Fruit fly (Drosophila melanogaster): Measurements from ENCODE around the gene nes.

The nes gene

dm6 chr3L:19261213-19261612 lies 734 bp upstream of the nes start, which contains the start of gene Bet1 (continued):
- TF ChIP-seq lov (optimal IDR thresholded peaks at IDR 0.05) (no peak), lov (GFP tag; IDR thresholded peaks at IDR 0.05) (no peak), D19A (tag; optimal IDR thresholded peaks at IDR 0.05) (no peak), ems (GFP tag; optimal IDR thresholded peaks at IDR 0.05) (no peak), CG14014 (GFP tag; IDR thresholded peaks at IDR 0.05) (0 out of 2 replicates have a peak, but pooled peaks have one; percentile 33), caup (GFP tag; optimal IDR thresholded peaks at IDR 0.05; ENCODE audit: severe bottlenecking) (no peak), CG10366 (GFP tag; IDR thresholded peaks at IDR 0.05) (no peak), BtbVII (GFP tag; optimal IDR thresholded peaks at IDR 0.05) (no peak), HHEX (GFP tag; optimal IDR thresholded peaks at IDR 0.05) (no peak), hb (GFP tag; IDR thresholded peaks at IDR 0.05; ENCODE audit: partially characterized antibody) (no peak), sr (GFP tag; IDR thresholded peaks at IDR 0.05) (no peak), Ptx1 (GFP tag; IDR thresholded peaks at IDR 0.05) (0 out of 2 replicates have a peak, but pooled peaks have one; percentile 7), Usf (GFP tag; optimal IDR thresholded peaks at IDR 0.05) (peak; percentile 11), CG14050 (GFP tag; IDR thresholded peaks at IDR 0.05) (no peak), sim (GFP tag; IDR thresholded peaks at IDR 0.05) (no peak), Hey (tag; optimal IDR thresholded peaks at IDR 0.05) (no peak), CTCF (GFP tag; optimal IDR thresholded peaks at IDR 0.05) (no peak), maf-S (GFP tag; optimal IDR thresholded peaks at IDR 0.05) (no peak), zfh2 (GFP tag; optimal IDR thresholded peaks at IDR 0.05) (no peak), CG1233 (GFP tag; optimal IDR thresholded peaks at IDR 0.05) (no peak), CG2712 (tag; optimal IDR thresholded peaks at IDR 0.05) (peak; percentile 34), CoRest (tag; optimal IDR thresholded peaks at IDR 0.05) (no peak), dati (GFP tag; IDR thresholded peaks at IDR 0.05) (no peak), YL-1 (GFP tag; optimal IDR thresholded peaks at IDR 0.05) (peak; percentile 21), CG4854 (GFP tag; optimal IDR thresholded peaks at IDR 0.05) (no peak), pan (optimal IDR thresholded peaks at IDR 0.05) (no peak), pan (GFP tag; optimal IDR thresholded peaks at IDR 0.05 in 1 of 2, IDR thresholded peaks at IDR 0.05 in 1 of 2) (peak in 1 of 2 experiments; percentile 41), tll (GFP tag; optimal IDR thresholded peaks at IDR 0.05) (no peak), CG42726 (GFP tag; IDR thresholded peaks at IDR 0.05; ENCODE audit: partially characterized antibody) (no peak), CG9932 (GFP tag; IDR thresholded peaks at IDR 0.05) (peak; percentile 50), NC2β (GFP tag; optimal IDR thresholded peaks at IDR 0.05) (no peak), gfzf (GFP tag; optimal IDR thresholded peaks at IDR 0.05) (peak; percentile 64), unpg (GFP tag; optimal IDR thresholded peaks at IDR 0.05) (no peak), Hr51 (GFP tag; optimal IDR thresholded peaks at IDR 0.05) (no peak), Dip2 (GFP tag; IDR thresholded peaks at IDR 0.05) (no peak), crol (GFP tag; IDR thresholded peaks at IDR 0.05) (no peak), btn (GFP tag; optimal IDR thresholded peaks at IDR 0.05) (no peak), CG12219 (GFP tag; optimal IDR thresholded peaks at IDR 0.05) (no peak), wdn (GFP tag; IDR thresholded peaks at IDR 0.05) (no peak), gt (GFP tag; IDR thresholded peaks at IDR 0.05) (no peak), psq (GFP tag; optimal IDR thresholded peaks at IDR 0.05) (no peak), CG10147 (GFP tag; optimal IDR thresholded peaks at IDR 0.05) (peak; percentile 0), dm (GFP tag; optimal IDR thresholded peaks at IDR 0.05) (no peak), CG17568 (GFP tag; optimal IDR thresholded peaks at IDR 0.05) (no peak), CG9437 (GFP tag; optimal IDR thresholded peaks at IDR 0.05) (no peak), Antp (GFP tag; optimal IDR thresholded peaks at IDR 0.05) (no peak), Dfd (GFP tag; optimal IDR thresholded peaks at IDR 0.05) (no peak), zen (tag; optimal IDR thresholded peaks at IDR 0.05) (peak; percentile 20), scrt (GFP tag; optimal IDR thresholded peaks at IDR 0.05) (no peak), CG1602 (GFP tag; optimal IDR thresholded peaks at IDR 0.05) (no peak), CG1529 (GFP tag; optimal IDR thresholded peaks at IDR 0.05) (no peak), NFAT (GFP tag; IDR thresholded peaks at IDR 0.05) (peak; percentile 14; the same call in 1 of the 2 replicates), Atf3 (GFP tag; optimal IDR thresholded peaks at IDR 0.05) (no peak)

All from whole organism, embryonic.